Worm (Caenorhabditis elegans) whole organism, midembryonic: ENCODE data around the gene stdh-2.

Experiments
- T22C8.4 ChIP-seq: fragments of 200-800 bp; sonication (Bioruptor generic); IDR thresholded peaks from 2 replicates; pipeline ENCODE4 v1.3.6; 2022; ENCODE audit warnings: missing genetic modification characterization, missing compliant biosample characterization
- cog-1 ChIP-seq: sonication (generic microtip); optimal IDR thresholded peaks from 2 replicates; lab custom pipeline; 2016; ENCODE audit warnings: missing genetic modification characterization, missing compliant biosample characterization
- flt-1 ChIP-seq: fragments of 200-800 bp; sonication (Bioruptor generic); IDR thresholded peaks from 2 replicates; pipeline ENCODE4 v1.3.6; 2022; ENCODE audit warnings: missing genetic modification characterization, missing compliant biosample characterization
- klf-2 ChIP-seq: fragments of 200-800 bp; sonication (Bioruptor generic); conservative IDR thresholded peaks from 2 replicates; pipeline ENCODE4 v1.3.6; 2022; ENCODE audit warnings: missing genetic modification reagents, missing genetic modification characterization, missing compliant biosample characterization
- med-1 ChIP-seq: sonication (generic microtip); optimal IDR thresholded peaks from 2 replicates; lab custom pipeline; 2017; ENCODE audit warnings: missing genetic modification characterization, mild to moderate bottlenecking, missing compliant biosample characterization, antibody characterized with exemption, missing genetic modification reagents; ENCODE audit not compliant: insufficient read depth
- ref-1 ChIP-seq: fragments of 200-800 bp; sonication (Bioruptor generic); conservative IDR thresholded peaks from 2 replicates; pipeline ENCODE4 v1.3.6; 2022; ENCODE audit warnings: missing genetic modification reagents, missing genetic modification characterization, missing compliant biosample characterization
- tab-1 ChIP-seq: fragments of 200-800 bp; sonication (Bioruptor generic); IDR thresholded peaks from 2 replicates; pipeline ENCODE4 v1.3.6; 2022; ENCODE audit warnings: missing genetic modification characterization, missing compliant biosample characterization
- ztf-23 ChIP-seq: fragments of 200-800 bp; sonication (Bioruptor generic); IDR thresholded peaks from 2 replicates; pipeline ENCODE4 v1.3.6; 2022; ENCODE audit warnings: missing genetic modification reagents, missing genetic modification characterization, missing compliant biosample characterization
- ztf-29 ChIP-seq: fragments of 200-800 bp; sonication (Bioruptor generic); IDR thresholded peaks from 2 replicates; pipeline ENCODE4 v1.3.6; 2022; ENCODE audit warnings: missing genetic modification reagents, missing genetic modification characterization, missing compliant biosample characterization

Gene stdh-2

ce11 chrV:16232180-16232579 is 8.1 kb downstream of the stdh-2 start, which contains the start of gene gst-22:
Gene gst-22 (minus strand): TSS chrV:16232282.
- TF ChIP-seq tab-1 (GFP tag; lab: Robert Waterston, UW) = no peak
- TF ChIP-seq flt-1 (GFP tag; lab: Robert Waterston, UW) = no peak
- TF ChIP-seq ref-1 (GFP tag; lab: Robert Waterston, UW) = no peak
- no peak for TF ChIP-seq cog-1 (tag; lab: Kevin White, UChicago)

ce11 chrV:16233624-16234023 is 9.5 kb downstream of the stdh-2 start, which contains the start of gene clec-233:
Gene clec-233 (plus strand): TSS chrV:16233924.
- TF ChIP-seq klf-2 (GFP tag; lab: Robert Waterston, UW) (no peak), ztf-29 (GFP tag; lab: Robert Waterston, UW) (no peak), ztf-23 (GFP tag; lab: Robert Waterston, UW) (no peak), tab-1 (GFP tag; lab: Robert Waterston, UW) (no peak)

ce11 chrV:16235135-16235534 is 11.0 kb downstream of the stdh-2 start, which contains the start of gene F21H7.3:
Gene F21H7.3 (minus strand): TSS chrV:16235235.
- TF ChIP-seq tab-1 (GFP tag; lab: Robert Waterston, UW) = no peak

- TF ChIP-seq ztf-29 (GFP tag; lab: Robert Waterston, UW) (no peak), ztf-23 (GFP tag; lab: Robert Waterston, UW) (no peak), med-1 (GFP tag; lab: Kevin White, UChicago) (no peak), klf-2 (GFP tag; lab: Robert Waterston, UW) (no peak), tab-1 (GFP tag; lab: Robert Waterston, UW) (no peak), T22C8.4 (GFP tag; lab: Robert Waterston, UW) (no peak), ref-1 (GFP tag; lab: Robert Waterston, UW) (no peak), cog-1 (tag; lab: Kevin White, UChicago) (no peak), flt-1 (GFP tag; lab: Robert Waterston, UW) (no peak)
Measured at ce11 chrV:16235647-16236046, 11.5 kb downstream of the stdh-2 start, which contains the start of gene srh-98. Gene srh-98 (minus strand): TSS chrV:16235747.

- TF ChIP-seq cog-1 (tag; lab: Kevin White, UChicago) (no peak), med-1 (GFP tag; lab: Kevin White, UChicago) (no peak), ref-1 (GFP tag; lab: Robert Waterston, UW) (no peak), klf-2 (GFP tag; lab: Robert Waterston, UW) (no peak), ztf-29 (GFP tag; lab: Robert Waterston, UW) (no peak), T22C8.4 (GFP tag; lab: Robert Waterston, UW) (no peak), flt-1 (GFP tag; lab: Robert Waterston, UW) (no peak), ztf-23 (GFP tag; lab: Robert Waterston, UW) (no peak)
Measured at ce11 chrV:16237223-16237622, 13.1 kb downstream of the stdh-2 start, which contains the start of gene F21H7.5. Gene F21H7.5 (plus strand): TSS chrV:16237523.

- no peak for TF ChIP-seq ztf-29 (GFP tag; lab: Robert Waterston, UW)
- TF ChIP-seq T22C8.4 (GFP tag; lab: Robert Waterston, UW) = no peak
- no peak for TF ChIP-seq med-1 (GFP tag; lab: Kevin White, UChicago)
- no peak for TF ChIP-seq ref-1 (GFP tag; lab: Robert Waterston, UW)
Measured at ce11 chrV:16244078-16244477, 20.0 kb downstream of the stdh-2 start, which contains the start of gene srh-104. Gene srh-104 (minus strand): TSS chrV:16244178.

- TF ChIP-seq ztf-29 (GFP tag; lab: Robert Waterston, UW) = no peak
Measured at ce11 chrV:16246579-16246978, 22.5 kb downstream of the stdh-2 start, which contains the start of gene srh-95. Gene srh-95 (plus strand): TSS chrV:16246879.

- TF ChIP-seq klf-2 (GFP tag; lab: Robert Waterston, UW) (no peak), ztf-23 (GFP tag; lab: Robert Waterston, UW) (no peak)
Measured at ce11 chrV:16249105-16249504, 25.0 kb downstream of the stdh-2 start.

- TF ChIP-seq flt-1 (GFP tag; lab: Robert Waterston, UW) (no peak), klf-2 (GFP tag; lab: Robert Waterston, UW) (no peak), ztf-29 (GFP tag; lab: Robert Waterston, UW) (no peak), ref-1 (GFP tag; lab: Robert Waterston, UW) (no peak), ztf-23 (GFP tag; lab: Robert Waterston, UW) (no peak), cog-1 (tag; lab: Kevin White, UChicago) (no peak), T22C8.4 (GFP tag; lab: Robert Waterston, UW) (no peak), med-1 (GFP tag; lab: Kevin White, UChicago) (no peak), tab-1 (GFP tag; lab: Robert Waterston, UW) (no peak)
Measured at ce11 chrV:16253687-16254086, 29.6 kb downstream of the stdh-2 start, which contains the start of gene gcy-20. Gene gcy-20 (minus strand): TSS chrV:16253787.

- TF ChIP-seq T22C8.4 (GFP tag; lab: Robert Waterston, UW) (no peak), tab-1 (GFP tag; lab: Robert Waterston, UW) (no peak), ref-1 (GFP tag; lab: Robert Waterston, UW) (no peak), med-1 (GFP tag; lab: Kevin White, UChicago) (no peak), ztf-23 (GFP tag; lab: Robert Waterston, UW) (no peak)
Measured at ce11 chrV:16256395-16256794, 32.3 kb downstream of the stdh-2 start, which contains the start of gene bgnt-1.3. Gene bgnt-1.3 (minus strand): TSS chrV:16256495.
